Worm (Caenorhabditis elegans) whole organism, L4 larva: ENCODE measurements around the gene eol-1.

Experiments used
- F37D6.2 ChIP-seq: sonication (generic microtip); optimal IDR thresholded peaks from 2 replicates; lab custom pipeline; 2016; ENCODE audit warnings: mild to moderate bottlenecking, missing genetic modification characterization, missing compliant biosample characterization
- ZK337.2 ChIP-seq: fragments of 200-800 bp; sonication (Bioruptor generic); IDR thresholded peaks from 2 replicates; pipeline ENCODE4 v1.3.6; 2022; ENCODE audit warnings: missing genetic modification reagents, missing genetic modification characterization, missing compliant biosample characterization
- ZK546.5 ChIP-seq, 2 experiments: sonication (generic microtip); optimal IDR thresholded peaks; 2 replicates each; lab custom pipeline; 2017; ENCODE audit warnings: missing biosample characterization in 2 of 2, missing genetic modification characterization in 2 of 2
- aha-1 ChIP-seq: fragments of 150-350 bp; peaks from one replicate; lab custom pipeline; 2014; ENCODE audit warnings: missing biosample characterization, missing genetic modification characterization
- aly-2 ChIP-seq: sonication (generic microtip); optimal IDR thresholded peaks from 2 replicates; lab custom pipeline; 2018; ENCODE audit warnings: missing biosample characterization, missing genetic modification characterization
- ama-1 ChIP-seq: fragments of 150-350 bp; optimal IDR thresholded peaks from 2 replicates; lab custom pipeline; 2014; ENCODE audit warnings: inconsistent platforms, mixed read lengths
- arid-1 ChIP-seq: fragments of 200-800 bp; sonication (Bioruptor generic); conservative IDR thresholded peaks from 2 replicates; pipeline ENCODE4 v1.3.6; 2022; ENCODE audit warnings: missing genetic modification reagents, missing genetic modification characterization, missing compliant biosample characterization
- ceh-62 ChIP-seq: sonication (generic microtip); optimal IDR thresholded peaks from 2 replicates; lab custom pipeline; 2017; ENCODE audit warnings: missing biosample characterization, missing genetic modification characterization
- ctbp-1 ChIP-seq: fragments of 200-800 bp; sonication (Bioruptor generic); IDR thresholded peaks from 2 replicates; pipeline ENCODE4 v1.3.6; 2022; ENCODE audit warnings: missing genetic modification reagents, missing genetic modification characterization, missing compliant biosample characterization
- daf-16 ChIP-seq, 3 experiments: sonication (generic microtip); optimal IDR thresholded peaks; 2 replicates each; lab custom pipeline; 2016 to 2017; ENCODE audit warnings: missing genetic modification characterization in 3 of 3, missing genetic modification reagents in 3 of 3, mild to moderate bottlenecking in 2 of 3, missing compliant biosample characterization in 2 of 3, missing biosample characterization in 1 of 3, moderate library complexity in 1 of 3
- daf-19 ChIP-seq: fragments of 200-800 bp; sonication (Bioruptor generic); conservative IDR thresholded peaks from 2 replicates; pipeline ENCODE4 v1.3.6; 2022; ENCODE audit warnings: missing genetic modification characterization, missing compliant biosample characterization
- dmd-8 ChIP-seq: fragments of 200-800 bp; sonication (Bioruptor generic); IDR thresholded peaks from 2 replicates; pipeline ENCODE4 v1.3.6; 2022; ENCODE audit warnings: missing genetic modification characterization, missing compliant biosample characterization
- dpl-1 ChIP-seq: fragments of 150-350 bp; optimal IDR thresholded peaks from 2 replicates; lab custom pipeline; 2014; ENCODE audit warnings: missing biosample characterization, missing genetic modification reagents, missing genetic modification characterization
- duxl-1 ChIP-seq: sonication (generic microtip); optimal IDR thresholded peaks from 2 replicates; lab custom pipeline; 2016; ENCODE audit warnings: mild to moderate bottlenecking, missing genetic modification characterization, moderate library complexity, missing compliant biosample characterization; ENCODE audit not compliant: poor library complexity
- dve-1 ChIP-seq: sonication (generic microtip); optimal IDR thresholded peaks from 2 replicates; lab custom pipeline; 2017; ENCODE audit warnings: antibody characterized with exemption, mild to moderate bottlenecking, missing genetic modification characterization, missing compliant biosample characterization; ENCODE audit not compliant: insufficient read depth
- egl-27 ChIP-seq: sonication (generic microtip); optimal IDR thresholded peaks from 3 replicates; lab custom pipeline; 2017; ENCODE audit warnings: missing biosample characterization, missing genetic modification reagents, missing genetic modification characterization
- gei-8 ChIP-seq: fragments of 200-800 bp; sonication (Bioruptor generic); optimal IDR thresholded peaks from 2 replicates; lab custom pipeline; 2018; ENCODE audit warnings: mild to moderate bottlenecking, missing genetic modification characterization, missing compliant biosample characterization
- hlh-11 ChIP-seq: fragments of 200-800 bp; sonication (Bioruptor generic); optimal IDR thresholded peaks from 2 replicates; lab custom pipeline; 2018; ENCODE audit warnings: mild to moderate bottlenecking, missing genetic modification characterization, missing compliant biosample characterization
- lin-1 ChIP-seq: fragments of 200-800 bp; sonication (Bioruptor generic); IDR thresholded peaks from 2 replicates; pipeline ENCODE4 v1.3.6; 2022; ENCODE audit warnings: missing genetic modification reagents, missing genetic modification characterization, missing compliant biosample characterization
- lin-15B ChIP-seq: fragments of 150-350 bp; sonication (generic microtip); optimal IDR thresholded peaks from 3 replicates; lab custom pipeline; 2014; ENCODE audit warnings: missing biosample characterization, missing genetic modification characterization
- lir-3 ChIP-seq: sonication (generic microtip); optimal IDR thresholded peaks from 2 replicates; lab custom pipeline; 2016; ENCODE audit warnings: mild to moderate bottlenecking, missing genetic modification characterization, missing compliant biosample characterization
- madf-5 ChIP-seq, 2 experiments: fragments of 200-800 bp; sonication (Bioruptor generic); IDR thresholded peaks; 2 replicates each; pipeline ENCODE4 v1.3.6; 2022; ENCODE audit warnings: missing compliant biosample characterization in 2 of 2, missing genetic modification characterization in 2 of 2
- mdl-1 ChIP-seq, 2 experiments: fragments of 150-350 bp in 1 of 2; sonication (generic microtip) in 1 of 2; optimal IDR thresholded peaks; 2 replicates each; lab custom pipeline; 2014 to 2017; ENCODE audit warnings: missing biosample characterization in 2 of 2, missing genetic modification characterization in 2 of 2
- mdt-29 ChIP-seq: fragments of 200-800 bp; sonication (Bioruptor generic); IDR thresholded peaks from 2 replicates; pipeline ENCODE4 v1.3.6; 2022; ENCODE audit warnings: missing genetic modification reagents, missing genetic modification characterization, missing compliant biosample characterization
- mep-1 ChIP-seq: fragments of 150-350 bp; sonication (generic microtip); optimal IDR thresholded peaks from 3 replicates; lab custom pipeline; 2014; ENCODE audit warnings: missing biosample characterization, missing genetic modification characterization
- nhr-102 ChIP-seq: sonication (generic microtip); optimal IDR thresholded peaks from 2 replicates; lab custom pipeline; 2016; ENCODE audit warnings: mild to moderate bottlenecking, missing genetic modification characterization, moderate library complexity, missing compliant biosample characterization
- nhr-41 ChIP-seq: fragments of 200-800 bp; sonication (Bioruptor generic); IDR thresholded peaks from 2 replicates; pipeline ENCODE4 v1.3.6; 2022; ENCODE audit warnings: missing genetic modification reagents, missing genetic modification characterization, missing compliant biosample characterization
- nhr-6 ChIP-seq: fragments of 150-350 bp; optimal IDR thresholded peaks from 2 replicates; lab custom pipeline; 2014; ENCODE audit warnings: missing biosample characterization, missing genetic modification characterization
- pha-4 ChIP-seq, 2 experiments: fragments of 150-350 bp in 1 of 2; fragments of 200-800 bp in 1 of 2; sonication (Bioruptor generic) in 1 of 2; IDR thresholded peaks in 1 of 2; optimal IDR thresholded peaks in 1 of 2; 2 replicates each; pipeline versions ENCODE4 v1.3.6 to Lab custom; 2014 to 2022; ENCODE audit warnings: missing genetic modification characterization in 2 of 2, missing genetic modification reagents in 2 of 2, missing biosample characterization in 1 of 2, missing compliant biosample characterization in 1 of 2
- php-3 ChIP-seq: fragments of 200-800 bp; sonication (Bioruptor generic); IDR thresholded peaks from 2 replicates; pipeline ENCODE4 v1.3.6; 2022; ENCODE audit warnings: missing genetic modification reagents, missing genetic modification characterization, missing compliant biosample characterization
- pqm-1 ChIP-seq: sonication (generic microtip); optimal IDR thresholded peaks from 2 replicates; lab custom pipeline; 2017; ENCODE audit warnings: missing biosample characterization, missing genetic modification characterization
- rbr-2 ChIP-seq: sonication (generic microtip); optimal IDR thresholded peaks from 2 replicates; lab custom pipeline; 2016; ENCODE audit warnings: missing genotype, missing genetic modification characterization, missing compliant biosample characterization
- sdz-12 ChIP-seq: fragments of 200-800 bp; sonication (Bioruptor generic); optimal IDR thresholded peaks from 2 replicates; lab custom pipeline; 2018; ENCODE audit warnings: mild to moderate bottlenecking, missing genetic modification characterization, missing compliant biosample characterization
- set-16 ChIP-seq: fragments of 200-800 bp; sonication (Bioruptor generic); IDR thresholded peaks from 2 replicates; pipeline ENCODE4 v1.3.6; 2022; ENCODE audit warnings: missing genetic modification reagents, missing genetic modification characterization, missing compliant biosample characterization
- skn-1 ChIP-seq: fragments of 150-350 bp; optimal IDR thresholded peaks from 2 replicates; lab custom pipeline; 2014; ENCODE audit warnings: missing biosample characterization, missing genetic modification characterization
- snpc-1.2 ChIP-seq: fragments of 200-800 bp; sonication (Bioruptor generic); IDR thresholded peaks from 2 replicates; pipeline ENCODE4 v1.3.6; 2022; ENCODE audit warnings: missing genetic modification reagents, missing genetic modification characterization, missing compliant biosample characterization
- snpc-4 ChIP-seq: fragments of 150-350 bp; optimal IDR thresholded peaks from 2 replicates; lab custom pipeline; 2014; ENCODE audit warnings: missing biosample characterization, missing genetic modification characterization
- unc-130 ChIP-seq: sonication (generic microtip); optimal IDR thresholded peaks from 2 replicates; lab custom pipeline; 2016; ENCODE audit warnings: missing genetic modification reagents, missing genetic modification characterization, missing compliant biosample characterization
- unc-39 ChIP-seq: sonication (generic microtip); optimal IDR thresholded peaks from 2 replicates; lab custom pipeline; 2017; ENCODE audit warnings: missing biosample characterization, missing genetic modification characterization
- unc-62 ChIP-seq, 3 experiments: fragments of 150-350 bp in 1 of 3; sonication (generic microtip); optimal IDR thresholded peaks in 2 of 3; peaks in 1 of 3; 1 replicate in 1 of 3; 2 replicates in 2 of 3; lab custom pipeline; 2014 to 2017; ENCODE audit warnings: missing biosample characterization in 3 of 3, missing genetic modification characterization in 3 of 3, missing genetic modification reagents in 3 of 3, missing genotype in 1 of 3
- vab-7 ChIP-seq: fragments of 200-800 bp; sonication (Bioruptor generic); IDR thresholded peaks from 2 replicates; pipeline ENCODE4 v1.3.6; 2022; ENCODE audit warnings: missing genetic modification reagents, missing genetic modification characterization, missing compliant biosample characterization
- zag-1 ChIP-seq: fragments of 150-350 bp; optimal IDR thresholded peaks from 2 replicates; lab custom pipeline; 2014; ENCODE audit warnings: missing biosample characterization, missing genetic modification characterization
- zip-2 ChIP-seq: fragments of 150-350 bp; optimal IDR thresholded peaks from 2 replicates; lab custom pipeline; 2014; ENCODE audit warnings: missing biosample characterization, missing genetic modification characterization

eol-1 gene

DNA sequence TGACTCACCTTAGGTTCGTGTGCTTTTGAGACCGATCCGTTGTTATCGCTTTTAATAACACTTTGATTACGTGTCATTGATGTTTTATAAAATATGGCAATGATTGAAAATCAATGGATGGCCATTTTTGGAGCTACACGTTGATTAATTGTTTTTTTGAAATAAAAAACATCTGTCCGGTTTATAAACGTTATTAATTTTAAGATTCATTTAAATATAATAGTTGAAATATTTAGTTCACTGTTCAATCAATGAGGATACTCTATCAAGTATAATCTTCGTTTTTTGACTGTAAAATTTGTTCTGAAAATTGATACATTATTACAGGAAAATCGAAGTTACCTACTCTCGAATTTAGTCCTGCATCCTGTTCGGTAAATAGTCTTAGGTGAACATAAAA lies 22.5 kb downstream of the eol-1 start, which contains the start of gene R10D12.10:
TSS of gene R10D12.10 (minus strand) at position 101 of the 400 bp plus-strand sequence.
- no peak for TF ChIP-seq pha-4 (GFP tag; IDR thresholded peaks at IDR 0.05; lab: Robert Waterston, UW)
- no peak for TF ChIP-seq pha-4 (tag; optimal IDR thresholded peaks at IDR 0.05; lab: Kevin White, UChicago)
- no peak for TF ChIP-seq php-3 (GFP tag; lab: Robert Waterston, UW)
- no peak for TF ChIP-seq vab-7 (GFP tag; lab: Robert Waterston, UW)
- no peak for TF ChIP-seq rbr-2 (tag; lab: Kevin White, UChicago)
- TF ChIP-seq zag-1 = no peak
- TF ChIP-seq mdt-29 (GFP tag; lab: Robert Waterston, UW) = no peak
- no peak for TF ChIP-seq egl-27 (tag; lab: Kevin White, UChicago)
- no peak for TF ChIP-seq gei-8 (GFP tag; lab: Kevin White, UChicago)
- no peak for TF ChIP-seq mdl-1 (tag; optimal IDR thresholded peaks at IDR 0.05; lab: Kevin White, UChicago)
- TF ChIP-seq ceh-62 (tag; lab: Kevin White, UChicago) = no peak
- TF ChIP-seq lir-3 (tag; lab: Kevin White, UChicago) = no peak
- TF ChIP-seq dmd-8 (GFP tag; lab: Robert Waterston, UW) = no peak
- no peak for TF ChIP-seq snpc-4 (tag; lab: Kevin White, UChicago)
- TF ChIP-seq dpl-1 (GFP tag; lab: Kevin White, UChicago) = no peak
- TF ChIP-seq arid-1 = no peak
- TF ChIP-seq set-16 (GFP tag; lab: Robert Waterston, UW) = no peak
- no peak for TF ChIP-seq nhr-41

DNA sequence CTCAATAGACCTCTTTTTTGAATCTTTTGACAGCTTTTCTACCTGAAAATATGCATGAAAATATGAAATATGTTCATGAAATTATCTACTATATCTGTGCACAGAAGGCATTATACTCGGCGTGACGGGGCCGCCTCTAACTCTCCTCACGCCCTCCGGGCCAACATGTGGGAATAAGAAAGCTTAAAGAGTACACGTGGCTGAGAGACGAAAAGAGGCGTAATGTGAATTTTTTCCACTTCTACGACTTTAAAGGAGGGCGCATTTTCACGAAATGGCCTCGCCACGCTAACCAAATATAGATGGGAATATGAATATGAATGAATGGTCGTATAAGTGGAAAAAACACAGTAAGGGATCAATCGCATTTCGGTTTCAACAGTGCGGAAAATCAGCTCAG lies 23.0 kb downstream of the eol-1 start:
- no peak for TF ChIP-seq unc-39 (tag; lab: Kevin White, UChicago)
- TF ChIP-seq unc-130 (GFP tag; lab: Kevin White, UChicago) = no peak
- no peak for TF ChIP-seq daf-19 (GFP tag; lab: Robert Waterston, UW)
- no peak for TF ChIP-seq zip-2 (tag; lab: Kevin White, UChicago)
- TF ChIP-seq aha-1 (tag; lab: Kevin White, UChicago) = peak; percentile 91
- TF ChIP-seq ZK337.2 (GFP tag; lab: Robert Waterston, UW) = no peak
- no peak for TF ChIP-seq unc-62 (GFP tag; optimal IDR thresholded peaks at IDR 0.05 in 1 of 2; lab: Kevin White, UChicago)
- TF ChIP-seq unc-62 (tag; optimal IDR thresholded peaks at IDR 0.05; lab: Kevin White, UChicago) = no peak

DNA sequence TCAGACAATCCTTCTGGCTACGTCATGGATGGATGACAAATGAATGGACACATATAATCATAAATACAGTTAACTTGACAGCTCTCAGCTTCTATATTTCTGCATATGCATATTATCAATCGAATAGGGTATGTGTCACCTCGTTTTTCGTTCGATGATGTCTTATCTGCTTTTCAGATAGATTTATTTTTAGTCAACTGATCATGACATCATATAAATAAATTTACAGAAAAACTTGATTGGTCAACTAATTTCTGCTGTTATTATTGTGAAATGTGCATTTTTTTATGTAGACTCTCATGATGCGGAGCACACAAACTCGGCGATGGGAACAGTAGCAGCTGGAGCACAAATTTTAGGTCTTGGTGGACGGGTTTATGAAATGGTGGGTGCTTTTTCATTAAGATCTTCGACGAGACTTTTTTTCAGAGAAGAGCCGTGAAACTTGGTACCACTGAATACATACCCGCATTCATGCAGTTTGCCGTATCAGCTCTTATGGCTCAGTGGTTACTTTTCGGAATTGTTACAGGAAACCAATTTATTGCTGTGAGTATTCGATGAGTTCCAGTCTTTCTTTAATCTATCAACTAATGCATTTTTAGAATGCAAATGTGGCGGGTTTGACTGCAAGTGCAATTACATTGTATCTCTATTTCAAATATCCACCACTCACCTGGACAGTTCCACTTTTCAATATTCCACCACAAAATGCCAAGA lies 25.2 kb downstream of the eol-1 start:
- TF ChIP-seq F37D6.2 (tag; lab: Kevin White, UChicago) (no peak), duxl-1 (tag; lab: Kevin White, UChicago) (no peak), madf-5 (GFP tag; IDR thresholded peaks at IDR 0.05; lab: Robert Waterston, UW) (no peak), ZK546.5 (tag; optimal IDR thresholded peaks at IDR 0.05; lab: Kevin White, UChicago) (no peak), nhr-6 (tag; lab: Kevin White, UChicago) (no peak), lin-1 (no peak), ctbp-1 (GFP tag; lab: Robert Waterston, UW) (no peak), mdl-1 (tag; optimal IDR thresholded peaks at IDR 0.05; lab: Kevin White, UChicago) (no peak), mep-1 (no peak), ama-1 (lab: Kevin White, UChicago) (no peak), snpc-1.2 (GFP tag; lab: Robert Waterston, UW) (no peak), hlh-11 (tag; lab: Kevin White, UChicago) (no peak), sdz-12 (GFP tag; lab: Kevin White, UChicago) (no peak), php-3 (GFP tag; lab: Robert Waterston, UW) (no peak), zag-1 (no peak), lin-15B (tag; lab: Kevin White, UChicago) (no peak), arid-1 (no peak), skn-1 (no peak), dve-1 (tag; lab: Kevin White, UChicago) (peak; percentile 18), aly-2 (tag; lab: Kevin White, UChicago) (no peak), nhr-102 (no peak), vab-7 (GFP tag; lab: Robert Waterston, UW) (no peak), unc-62 (GFP tag; optimal IDR thresholded peaks at IDR 0.05 in 1 of 2; lab: Kevin White, UChicago) (peak in 1 of 2 experiments; percentile 91), unc-62 (tag; optimal IDR thresholded peaks at IDR 0.05; lab: Kevin White, UChicago) (no peak), daf-16 (GFP tag; optimal IDR thresholded peaks at IDR 0.05; lab: Kevin White, UChicago) (no peak), daf-16 (tag; optimal IDR thresholded peaks at IDR 0.05; lab: Kevin White, UChicago) (peak; percentile 29), pqm-1 (tag; lab: Kevin White, UChicago) (no peak)
